Worm (Caenorhabditis elegans): Measurements from ENCODE around the gene ZK616.1.

ZK616.1 gene

ce11 chrIV:5377062-5377461 lies 23.6 kb upstream of the ZK616.1 start, which contains the start of gene elo-5:
Gene elo-5 (minus strand): TSS chrIV:5377117.
- TF ChIP-seq elt-2 (tag; optimal IDR thresholded peaks at IDR 0.05) (peak; percentile 55), Y116A8C.19 (tag; optimal IDR thresholded peaks at IDR 0.05; ENCODE audit: borderline replicate concordance) (no peak)

DNA sequence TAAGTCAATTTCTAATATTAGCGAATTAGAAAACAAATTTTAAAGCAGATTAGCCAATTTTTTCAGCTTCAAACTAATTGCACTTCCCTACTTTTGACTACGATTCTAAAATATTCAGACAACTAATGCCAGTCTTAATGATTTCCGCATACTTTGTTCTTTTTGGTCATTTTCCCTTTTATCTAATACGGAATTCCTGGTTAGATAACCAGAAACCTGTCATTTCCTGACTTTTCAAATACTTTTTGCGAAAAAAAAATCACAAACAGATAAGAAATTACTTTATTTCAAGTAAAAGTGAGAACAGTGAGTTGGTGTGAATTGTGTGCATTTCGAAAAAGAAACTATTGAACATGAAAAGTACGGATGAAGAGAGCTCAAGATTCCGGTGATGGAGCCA lies 20.6 kb upstream of the ZK616.1 start:
- TF ChIP-seq ceh-8 (GFP tag; optimal IDR thresholded peaks at IDR 0.05) (no peak), elt-2 (tag; optimal IDR thresholded peaks at IDR 0.05) (peak; percentile 61)

DNA sequence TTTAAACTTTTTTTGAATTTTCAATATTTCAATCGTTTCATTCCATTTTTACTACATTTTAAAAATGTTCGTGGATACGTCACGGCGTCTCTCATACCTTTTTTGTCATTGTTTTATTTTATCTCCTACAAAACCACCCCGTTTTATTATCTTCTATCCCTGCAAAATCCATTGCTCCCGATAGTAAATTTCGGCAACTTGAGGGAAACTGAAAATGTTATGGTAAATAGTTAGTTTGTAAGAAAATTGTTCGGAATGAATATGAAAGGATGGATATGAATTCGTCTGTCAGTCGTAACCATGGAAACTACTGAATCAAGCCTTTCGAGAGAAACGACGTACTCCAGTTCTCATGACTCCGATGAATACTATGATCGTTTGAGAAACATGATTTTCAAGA lies 19.4 kb upstream of the ZK616.1 start, which contains the start of gene F41H10.2:
TSS of gene F41H10.2 (plus strand) at position 301 of the 400 bp plus-strand sequence.
- TF ChIP-seq zip-4 (GFP tag; optimal IDR thresholded peaks at IDR 0.05) (no peak), efl-1 (optimal IDR thresholded peaks at IDR 0.05) (no peak), efl-1 (GFP tag; optimal IDR thresholded peaks at IDR 0.05 in 1 of 2) (peak in 1 of 2 experiments; percentile 82)

- TF ChIP-seq nhr-47 (tag; optimal IDR thresholded peaks at IDR 0.05) (no peak), nhr-20 (tag; optimal IDR thresholded peaks at IDR 0.05) (no peak), pax-3 (tag; optimal IDR thresholded peaks at IDR 0.05) (no peak), pqm-1 (tag; optimal IDR thresholded peaks at IDR 0.05) (no peak), snu-23 (GFP tag; optimal IDR thresholded peaks at IDR 0.05) (no peak), unc-130 (tag; optimal IDR thresholded peaks at IDR 0.05) (no peak), mep-1 (tag; optimal IDR thresholded peaks at IDR 0.05) (no peak), unc-86 (tag; optimal IDR thresholded peaks at IDR 0.05) (no peak), lin-35 (GFP tag; optimal IDR thresholded peaks at IDR 0.05) (no peak), nhr-76 (tag; optimal IDR thresholded peaks at IDR 0.05) (no peak), ceh-8 (GFP tag; optimal IDR thresholded peaks at IDR 0.05) (no peak), ztf-4 (tag; optimal IDR thresholded peaks at IDR 0.05) (no peak), fos-1 (tag; optimal IDR thresholded peaks at IDR 0.05) (no peak), zip-4 (GFP tag; optimal IDR thresholded peaks at IDR 0.05) (no peak), hlh-4 (tag; optimal IDR thresholded peaks at IDR 0.05) (no peak), hpl-2 (GFP tag; optimal IDR thresholded peaks at IDR 0.05) (no peak), elt-3 (tag; optimal IDR thresholded peaks at IDR 0.05) (no peak), aly-2 (tag; optimal IDR thresholded peaks at IDR 0.05) (no peak)
Measured at ce11 chrIV:5382609-5383008, 18.1 kb upstream of the ZK616.1 start, which contains the start of gene F41H10.1. Gene F41H10.1 (plus strand): TSS chrIV:5382909.

- TF ChIP-seq fkh-8 (tag; optimal IDR thresholded peaks at IDR 0.05) (no peak), vab-15 (tag; optimal IDR thresholded peaks at IDR 0.05) (no peak), elt-2 (tag; optimal IDR thresholded peaks at IDR 0.05) (no peak), irx-1 (tag; optimal IDR thresholded peaks at IDR 0.05) (no peak), ztf-4 (tag; optimal IDR thresholded peaks at IDR 0.05) (no peak), C34B4.2 (tag; optimal IDR thresholded peaks at IDR 0.05) (no peak), nhr-77 (tag; optimal IDR thresholded peaks at IDR 0.05) (no peak), hpl-2 (GFP tag; optimal IDR thresholded peaks at IDR 0.05) (no peak), zag-1 (tag; optimal IDR thresholded peaks at IDR 0.05) (no peak)
Measured at ce11 chrIV:5385020-5385419, 15.7 kb upstream of the ZK616.1 start, which contains the start of gene F41H10.12. Gene F41H10.12 (plus strand): TSS chrIV:5385320.

DNA sequence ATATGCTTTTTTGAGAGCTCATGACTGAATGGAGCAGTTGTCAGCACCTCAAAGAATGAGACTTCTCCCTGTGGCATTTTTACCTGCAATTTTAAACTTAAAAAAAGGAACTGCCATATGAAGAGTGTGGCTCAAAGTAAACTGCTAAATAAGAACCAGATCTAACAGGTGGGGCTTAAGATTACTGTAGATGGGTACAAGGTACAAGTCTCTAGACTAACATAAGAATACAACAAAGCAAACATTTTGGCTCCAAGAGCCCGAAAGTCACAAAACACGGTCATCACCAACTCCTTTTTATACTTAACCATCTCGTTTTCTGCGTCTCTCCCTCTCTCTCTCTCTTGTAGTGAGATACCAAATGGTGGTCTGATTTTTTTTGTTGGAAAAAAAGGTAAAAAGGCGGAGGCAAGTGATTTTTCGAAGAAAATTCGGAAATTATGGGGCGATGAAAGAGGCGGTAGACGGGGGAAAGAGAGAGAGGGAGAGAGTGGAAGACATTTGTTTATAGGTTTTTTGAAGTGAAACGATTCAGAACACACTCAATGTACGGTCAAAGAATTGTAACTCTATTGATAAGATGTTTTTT lies 12.1 kb upstream of the ZK616.1 start, which contains the start of gene elo-6:
TSS of gene elo-6 (minus strand) at position 83 of the 589 bp plus-strand sequence.
- peak in 1 of 2 experiments; percentile 4 for TF ChIP-seq efl-1 (optimal IDR thresholded peaks at IDR 0.05)
- TF ChIP-seq efl-1 (GFP tag; optimal IDR thresholded peaks at IDR 0.05 in 1 of 2) = peak in 1 of 2 experiments; percentile 48
- TF ChIP-seq vab-15 (tag; optimal IDR thresholded peaks at IDR 0.05) = no peak
- TF ChIP-seq Y116A8C.19 (tag; optimal IDR thresholded peaks at IDR 0.05; ENCODE audit: borderline replicate concordance) = no peak
- TF ChIP-seq swsn-7 (tag; optimal IDR thresholded peaks at IDR 0.05) = no peak
- TF ChIP-seq nhr-28 (tag; optimal IDR thresholded peaks at IDR 0.05) = no peak
- TF ChIP-seq nhr-84 (tag; optimal IDR thresholded peaks at IDR 0.05) = no peak
- TF ChIP-seq unc-86 (tag; optimal IDR thresholded peaks at IDR 0.05) = no peak
- TF ChIP-seq snpc-4 (tag; optimal IDR thresholded peaks at IDR 0.05) = no peak
- peak; percentile 59 for TF ChIP-seq elt-2 (tag; optimal IDR thresholded peaks at IDR 0.05)
- no peak for TF ChIP-seq fkh-8 (tag; optimal IDR thresholded peaks at IDR 0.05)
- TF ChIP-seq nhr-237 (tag; optimal IDR thresholded peaks at IDR 0.05) = no peak
- no peak for TF ChIP-seq lir-3 (tag; optimal IDR thresholded peaks at IDR 0.05; ENCODE audit: poor library complexity)
- TF ChIP-seq nhr-77 (tag; optimal IDR thresholded peaks at IDR 0.05) = peak; percentile 43
- TF ChIP-seq nhr-90 (tag; optimal IDR thresholded peaks at IDR 0.05; ENCODE audit: poor library complexity) = peak; percentile 18
- no peak for TF ChIP-seq mab-9 (GFP tag; IDR thresholded peaks at IDR 0.05)
- TF ChIP-seq aha-1 (tag; optimal IDR thresholded peaks at IDR 0.05) = no peak
- no peak for TF ChIP-seq sptf-1 (tag; optimal IDR thresholded peaks at IDR 0.05)
- no peak for TF ChIP-seq rnt-1 (tag; optimal IDR thresholded peaks at IDR 0.05)
- peak; percentile 40 for TF ChIP-seq mep-1 (tag; optimal IDR thresholded peaks at IDR 0.05)
- peak in 1 of 2 experiments; percentile 32 for TF ChIP-seq lsy-2 (tag; optimal IDR thresholded peaks at IDR 0.05)
- TF ChIP-seq irx-1 (tag; optimal IDR thresholded peaks at IDR 0.05) = no peak
- no peak for TF ChIP-seq ztf-4 (tag; optimal IDR thresholded peaks at IDR 0.05)
- no peak for TF ChIP-seq fkh-10 (GFP tag; optimal IDR thresholded peaks at IDR 0.05)

All from whole organism, L1 larva.